Worm (Caenorhabditis elegans): ENCODE results near the gene C04C3.7.

Gene C04C3.7

DNA sequence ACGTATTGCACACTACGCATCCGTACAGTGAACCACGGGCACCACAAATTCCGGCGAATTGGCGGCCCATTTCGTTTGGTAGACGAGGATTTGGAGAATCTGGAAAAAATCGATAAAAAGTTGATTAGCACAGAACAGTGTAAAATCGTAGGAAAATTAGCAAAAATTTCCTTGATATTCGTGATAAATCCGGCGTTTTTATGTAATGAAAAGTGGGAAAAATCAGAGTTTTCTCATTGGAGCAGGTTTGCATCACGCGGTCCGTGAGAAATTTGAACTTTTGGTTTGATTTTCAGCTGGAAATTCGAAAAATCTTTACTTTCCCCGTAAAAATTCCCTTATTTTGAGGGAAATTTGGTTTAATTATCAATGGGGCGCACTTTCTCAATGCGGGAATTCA, 49.2 kb downstream of the C04C3.7 start, which contains the start of gene B0546.4:
TSS of gene B0546.4 (minus strand) at position 101 of the 400 bp plus-strand sequence.
- no peak for TF ChIP-seq unc-62 (GFP tag; optimal IDR thresholded peaks at IDR 0.05)

DNA sequence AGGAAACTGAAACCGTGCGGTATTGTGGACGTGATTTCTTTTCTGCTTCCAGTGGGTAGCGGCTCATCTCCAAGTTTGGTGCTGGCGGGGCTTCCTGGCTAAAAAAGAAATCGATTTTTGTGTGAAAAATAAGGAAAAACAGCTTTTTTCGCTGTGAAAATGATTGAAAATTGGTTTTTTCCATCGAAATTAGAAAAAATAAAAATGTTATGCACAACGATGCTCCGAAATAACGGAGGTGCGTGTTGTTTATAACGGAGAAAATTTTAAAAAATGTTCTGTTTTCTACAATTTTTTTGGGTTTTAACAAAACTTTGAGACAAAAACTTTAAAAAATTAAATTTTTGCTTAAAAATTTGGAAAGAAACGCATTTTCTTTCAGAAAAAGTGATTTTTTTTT, 50.1 kb downstream of the C04C3.7 start:
- TF ChIP-seq unc-62 (GFP tag; optimal IDR thresholded peaks at IDR 0.05): no peak

DNA sequence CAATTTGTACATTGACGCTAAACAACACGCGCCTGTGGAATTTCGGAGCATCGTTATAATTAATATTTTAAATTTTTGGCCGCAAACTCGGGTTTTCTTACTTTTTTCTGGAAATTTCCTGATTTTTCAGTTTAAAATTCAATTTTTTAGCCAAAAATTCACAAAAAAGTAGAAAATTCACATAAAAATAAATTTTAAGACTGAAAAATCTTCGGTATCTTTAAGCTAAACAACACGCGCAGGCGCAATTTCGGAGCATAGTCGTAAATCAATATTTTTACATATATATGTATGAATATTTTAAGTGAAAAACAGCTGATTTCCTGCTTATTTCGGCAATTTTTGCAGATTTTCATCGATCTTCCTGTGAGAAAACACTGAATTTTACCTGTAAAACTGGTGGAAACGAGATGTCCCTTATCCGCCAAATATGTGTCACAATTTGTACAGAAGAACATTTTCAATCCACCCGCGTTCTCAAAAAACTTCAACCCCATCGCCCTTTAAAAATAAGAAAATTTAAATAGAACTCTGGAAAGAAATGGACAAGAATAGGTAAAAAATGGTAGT, 50.9 kb downstream of the C04C3.7 start, which contains the start of gene B0546.3:
TSS of gene B0546.3 (minus strand) at position 504 of the 570 bp plus-strand sequence.
- TF ChIP-seq unc-62 (GFP tag; optimal IDR thresholded peaks at IDR 0.05): no peak

All from whole organism, dauer.